Fruit fly (Drosophila melanogaster): Measurements from ENCODE around the gene Rev1.

Rev1 gene

DNA sequence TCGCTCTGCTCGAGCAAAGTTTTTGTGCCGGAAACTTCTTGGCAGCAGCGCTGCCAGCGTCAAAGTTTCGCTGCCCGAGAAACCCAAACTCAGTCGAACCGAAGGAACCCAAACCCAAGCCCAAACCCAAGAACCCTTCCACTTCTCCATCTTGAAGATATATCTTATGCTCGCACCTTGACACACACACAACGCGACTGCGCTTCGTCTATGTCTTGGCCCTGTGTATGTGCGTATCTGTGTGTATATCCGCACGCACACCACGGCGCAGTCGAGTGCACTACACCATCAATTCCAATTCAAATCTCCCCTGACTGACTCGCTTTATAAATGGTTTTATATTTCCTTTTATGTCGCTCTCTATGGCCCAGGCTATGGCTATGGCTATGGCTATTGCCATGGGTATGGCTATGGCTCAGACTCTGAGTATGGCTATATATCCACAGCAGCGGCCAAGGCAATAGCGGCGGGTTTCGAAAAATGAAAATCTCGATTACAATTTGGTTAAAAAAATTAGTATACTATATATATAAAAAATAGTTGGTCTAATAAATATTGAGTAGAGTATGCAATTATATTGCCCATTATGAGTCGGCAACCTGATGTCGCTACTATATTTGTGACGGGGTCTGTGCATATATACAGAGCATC is 42.4 kb downstream of the Rev1 start:
- TF ChIP-seq pan (optimal IDR thresholded peaks at IDR 0.05), result no peak
- no peak for TF ChIP-seq psq (optimal IDR thresholded peaks at IDR 0.05)
- no peak for TF ChIP-seq usp (GFP tag; optimal IDR thresholded peaks at IDR 0.05)
- TF ChIP-seq EcR (GFP tag; optimal IDR thresholded peaks at IDR 0.05), result no peak
- TF ChIP-seq CG8478 (optimal IDR thresholded peaks at IDR 0.05), result no peak
- TF ChIP-seq Dll (optimal IDR thresholded peaks at IDR 0.05), result no peak

DNA sequence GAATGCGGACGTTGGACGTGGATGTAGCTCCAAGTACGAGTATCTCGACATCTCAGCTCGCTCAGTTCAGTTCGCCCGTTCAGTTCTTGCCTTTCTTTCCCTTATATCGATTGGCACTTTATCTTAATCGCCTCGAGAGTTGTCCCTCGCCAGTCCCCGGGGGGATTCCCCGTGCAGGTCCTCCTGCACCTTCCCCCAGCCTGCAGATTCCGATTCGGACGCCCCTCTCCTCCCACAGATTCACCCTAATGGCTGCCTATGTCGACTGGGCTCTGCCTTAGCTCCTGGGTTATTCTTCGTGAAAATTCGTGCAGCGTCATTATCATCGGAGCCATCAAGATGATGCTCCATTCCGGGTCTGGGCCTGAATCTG is 42.9 kb downstream of the Rev1 start:
- no peak for TF ChIP-seq Dll (optimal IDR thresholded peaks at IDR 0.05)

dm6 chr3L:697724-698123 is 43.6 kb downstream of the Rev1 start:
- no peak for TF ChIP-seq psq (optimal IDR thresholded peaks at IDR 0.05)
- TF ChIP-seq CG8478 (optimal IDR thresholded peaks at IDR 0.05), result no peak
- TF ChIP-seq Dll (optimal IDR thresholded peaks at IDR 0.05), result no peak
- TF ChIP-seq EcR (GFP tag; optimal IDR thresholded peaks at IDR 0.05), result no peak
- TF ChIP-seq pan (optimal IDR thresholded peaks at IDR 0.05), result no peak
- no peak for TF ChIP-seq usp (GFP tag; optimal IDR thresholded peaks at IDR 0.05)

dm6 chr3L:698748-699367 is 44.7 kb downstream of the Rev1 start, which contains the start of gene CG13894:
CG13894 (minus strand) TSS chr3L:699144.
- TF ChIP-seq psq (optimal IDR thresholded peaks at IDR 0.05) (no peak), pan (optimal IDR thresholded peaks at IDR 0.05) (no peak), Dll (optimal IDR thresholded peaks at IDR 0.05) (no peak), EcR (GFP tag; optimal IDR thresholded peaks at IDR 0.05) (no peak), usp (GFP tag; optimal IDR thresholded peaks at IDR 0.05) (no peak), CG8478 (optimal IDR thresholded peaks at IDR 0.05) (no peak)

- TF ChIP-seq usp (GFP tag; optimal IDR thresholded peaks at IDR 0.05) (no peak), CG8478 (optimal IDR thresholded peaks at IDR 0.05) (no peak), psq (optimal IDR thresholded peaks at IDR 0.05) (no peak), pan (optimal IDR thresholded peaks at IDR 0.05) (no peak), Dll (optimal IDR thresholded peaks at IDR 0.05) (no peak), EcR (GFP tag; optimal IDR thresholded peaks at IDR 0.05) (no peak)
Measured at dm6 chr3L:699368-700150, 45.4 kb downstream of the Rev1 start.

DNA sequence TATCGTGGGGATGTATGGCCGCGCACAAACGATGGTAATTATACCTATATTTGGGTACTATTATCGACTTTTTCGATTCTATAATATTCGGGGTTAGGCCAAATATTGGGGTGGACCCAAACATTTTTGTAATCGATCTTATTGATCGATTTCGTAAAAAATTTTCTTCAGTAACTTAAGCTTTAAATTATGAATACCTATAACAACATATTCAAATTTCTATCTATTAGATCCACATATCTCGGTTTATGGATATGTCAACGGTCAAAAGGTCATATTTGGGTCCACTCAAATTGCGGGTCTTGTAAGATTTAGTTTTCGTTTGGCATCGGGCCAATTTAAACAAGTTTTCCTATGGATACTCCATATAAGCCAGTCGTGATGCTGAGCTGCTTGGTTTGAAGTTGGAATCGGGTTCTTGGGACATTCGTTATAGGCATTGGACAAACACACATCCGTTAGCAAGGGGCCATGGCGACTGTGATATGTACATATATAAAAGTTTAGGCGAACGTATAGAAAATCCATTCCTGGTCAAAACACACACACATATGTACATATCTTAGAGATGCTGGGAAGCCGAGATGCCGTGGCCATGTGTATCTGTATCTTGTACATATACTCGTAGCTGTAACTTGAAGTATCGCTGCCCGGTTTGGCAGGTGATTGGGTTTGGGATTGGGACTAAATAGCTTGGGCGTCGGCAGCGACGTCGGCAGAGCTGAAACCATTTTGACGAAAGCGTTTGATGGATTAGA is 46.2 kb downstream of the Rev1 start:
- TF ChIP-seq psq (optimal IDR thresholded peaks at IDR 0.05) (no peak), EcR (GFP tag; optimal IDR thresholded peaks at IDR 0.05) (no peak), CG8478 (optimal IDR thresholded peaks at IDR 0.05) (no peak), pan (optimal IDR thresholded peaks at IDR 0.05) (no peak), Dll (optimal IDR thresholded peaks at IDR 0.05) (no peak), usp (GFP tag; optimal IDR thresholded peaks at IDR 0.05) (no peak)

DNA sequence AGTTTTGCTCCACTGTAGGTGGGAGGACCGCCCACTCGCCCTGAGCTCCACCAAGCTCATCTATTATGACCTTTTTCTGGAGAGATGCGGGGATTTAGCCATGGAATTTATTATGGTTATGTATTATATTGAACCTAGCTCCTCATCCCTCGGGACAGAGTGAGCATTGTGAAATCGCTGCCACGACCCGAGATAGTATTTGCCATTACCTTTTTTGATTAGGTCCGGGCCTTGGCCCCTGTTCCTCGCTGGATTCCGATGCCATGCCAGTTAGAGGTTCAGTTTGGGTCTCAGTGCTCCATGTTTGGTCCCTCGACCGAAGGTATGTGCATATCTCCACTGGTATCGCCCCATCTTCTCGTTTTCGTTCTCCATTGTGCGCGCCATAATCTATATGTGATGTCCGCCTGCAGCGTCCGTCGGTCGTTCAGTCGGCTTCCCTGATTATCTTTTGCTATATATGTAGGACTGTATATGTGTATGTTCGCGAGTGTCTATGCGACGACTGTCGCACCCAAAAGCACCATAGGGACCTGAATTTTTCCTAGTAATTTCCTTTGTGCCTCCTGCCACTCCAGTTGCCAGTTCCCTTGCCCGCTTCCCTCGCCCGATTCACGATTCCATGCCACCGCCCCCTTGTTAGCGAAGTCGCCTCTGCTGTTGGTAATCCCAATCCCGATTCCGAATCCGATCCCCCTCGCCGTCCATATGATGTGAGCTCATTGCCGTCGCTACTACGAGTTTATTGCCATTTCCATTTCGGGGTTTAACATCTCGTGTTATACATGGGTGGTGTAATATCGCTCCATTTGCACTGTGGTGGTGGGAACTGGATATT is 47.9 kb downstream of the Rev1 start:
- TF ChIP-seq EcR (GFP tag; optimal IDR thresholded peaks at IDR 0.05), result no peak
- no peak for TF ChIP-seq usp (GFP tag; optimal IDR thresholded peaks at IDR 0.05)

- TF ChIP-seq Dll (optimal IDR thresholded peaks at IDR 0.05) (no peak), psq (optimal IDR thresholded peaks at IDR 0.05) (no peak), EcR (GFP tag; optimal IDR thresholded peaks at IDR 0.05) (no peak), usp (GFP tag; optimal IDR thresholded peaks at IDR 0.05) (no peak), CG8478 (optimal IDR thresholded peaks at IDR 0.05) (no peak), pan (optimal IDR thresholded peaks at IDR 0.05) (no peak)
Measured at dm6 chr3L:703160-703793, 49.1 kb downstream of the Rev1 start.

DNA sequence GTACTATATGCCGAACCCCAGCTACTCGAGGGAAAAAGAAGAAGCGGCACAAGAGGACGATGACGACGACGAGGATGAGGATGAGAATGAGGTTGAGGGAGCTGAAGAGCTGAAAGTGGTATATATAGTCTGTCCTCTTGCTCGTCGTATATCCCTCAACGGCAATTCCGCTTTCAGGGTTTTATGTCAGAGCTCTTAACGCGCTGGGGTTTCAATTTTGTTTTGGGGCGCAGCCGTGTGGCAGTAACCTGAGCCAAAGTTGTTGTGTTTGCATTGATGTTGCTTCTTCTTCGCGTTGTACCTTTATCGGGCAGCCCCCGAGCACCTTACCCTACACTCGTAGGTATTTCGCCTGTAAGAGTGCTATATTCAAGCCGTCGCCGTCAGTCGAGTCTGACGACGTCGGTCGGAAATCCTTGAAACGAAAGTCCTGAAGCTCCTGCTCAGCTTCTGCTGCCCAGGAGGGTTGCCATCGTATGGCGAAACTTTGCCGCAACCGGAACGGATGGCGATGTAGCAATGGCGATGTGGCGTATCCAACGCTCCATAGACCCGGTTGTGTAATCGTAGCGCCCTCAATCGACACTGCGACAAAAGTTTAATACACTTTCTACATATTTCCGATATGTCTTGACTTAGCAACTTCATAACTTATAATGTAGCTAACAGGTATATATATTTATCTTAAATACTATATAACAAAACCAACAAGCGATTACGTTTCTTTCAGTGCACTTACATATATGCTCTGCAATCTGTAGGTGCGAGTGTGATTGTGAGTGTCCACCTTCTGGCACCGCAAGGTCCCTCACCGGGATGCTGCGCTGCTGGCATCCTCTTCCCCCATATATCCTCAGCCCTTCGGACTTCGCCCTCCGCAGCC is 50.7 kb downstream of the Rev1 start:
- TF ChIP-seq usp (GFP tag; optimal IDR thresholded peaks at IDR 0.05) (no peak), pan (optimal IDR thresholded peaks at IDR 0.05) (no peak), EcR (GFP tag; optimal IDR thresholded peaks at IDR 0.05) (no peak), CG8478 (optimal IDR thresholded peaks at IDR 0.05) (no peak), psq (optimal IDR thresholded peaks at IDR 0.05) (no peak), Dll (optimal IDR thresholded peaks at IDR 0.05) (no peak)
